Worm (Caenorhabditis elegans) whole organism, L1 larva: Measurements from ENCODE around the gene gck-4.
A peak's percentile ranks its signal among the peaks of the same experiment; 100 is the strongest.

Experiments used
- C34B4.2 ChIP-seq: sonication (generic microtip); optimal IDR thresholded peaks from 2 replicates; lab custom pipeline; 2017; ENCODE audit warnings: mild to moderate bottlenecking, missing genetic modification characterization, missing compliant biosample characterization
- Y116A8C.19 ChIP-seq: sonication (generic microtip); optimal IDR thresholded peaks from 2 replicates; lab custom pipeline; 2016; ENCODE audit warnings: missing compliant biosample characterization, missing genetic modification characterization, borderline replicate concordance
- aha-1 ChIP-seq: fragments of 150-350 bp; optimal IDR thresholded peaks from 2 replicates; lab custom pipeline; 2014; ENCODE audit warnings: missing biosample characterization, missing genetic modification characterization
- ama-1 ChIP-seq: fragments of 150-350 bp; optimal IDR thresholded peaks from 2 replicates; lab custom pipeline; 2014
- blmp-1 ChIP-seq: fragments of 150-350 bp; optimal IDR thresholded peaks from 2 replicates; lab custom pipeline; 2014; ENCODE audit warnings: missing biosample characterization, missing genetic modification characterization
- ceh-63 ChIP-seq: fragments of 200-800 bp; sonication (Bioruptor generic); optimal IDR thresholded peaks from 2 replicates; lab custom pipeline; 2018; ENCODE audit warnings: mild to moderate bottlenecking, missing genetic modification characterization, missing compliant biosample characterization
- ceh-8 ChIP-seq: fragments of 200-800 bp; sonication (Bioruptor generic); optimal IDR thresholded peaks from 2 replicates; lab custom pipeline; 2018; ENCODE audit warnings: mild to moderate bottlenecking, missing genetic modification characterization, moderate library complexity, missing compliant biosample characterization
- ceh-88 ChIP-seq: fragments of 200-800 bp; sonication (Bioruptor generic); IDR thresholded peaks from 2 replicates; pipeline ENCODE4 v1.3.6; 2022; ENCODE audit warnings: missing genetic modification characterization, missing compliant biosample characterization
- dpl-1 ChIP-seq, 3 experiments: fragments of 150-350 bp in 2 of 3; sonication (generic microtip) in 1 of 3; optimal IDR thresholded peaks; 2 replicates each; lab custom pipeline; 2014 to 2017; ENCODE audit warnings: missing biosample characterization in 3 of 3, missing genetic modification characterization in 3 of 3, missing genetic modification reagents in 3 of 3
- dsc-1 ChIP-seq: sonication (generic microtip); optimal IDR thresholded peaks from 2 replicates; lab custom pipeline; 2016; ENCODE audit warnings: mild to moderate bottlenecking, missing genetic modification characterization, missing compliant biosample characterization
- efl-3 ChIP-seq: fragments of 200-800 bp; sonication (Bioruptor generic); optimal IDR thresholded peaks from 2 replicates; lab custom pipeline; 2018; ENCODE audit warnings: mild to moderate bottlenecking, missing genetic modification characterization, missing compliant biosample characterization
- egl-13 ChIP-seq: sonication (generic microtip); optimal IDR thresholded peaks from 2 replicates; lab custom pipeline; 2016; ENCODE audit warnings: missing genotype, missing genetic modification reagents, missing genetic modification characterization, missing compliant biosample characterization
- egl-27 ChIP-seq, 2 experiments: fragments of 150-350 bp in 1 of 2; sonication (generic microtip); optimal IDR thresholded peaks; 3 replicates each; lab custom pipeline; 2017 to 2018; ENCODE audit warnings: missing biosample characterization in 2 of 2, missing genetic modification characterization in 2 of 2, missing genetic modification reagents in 2 of 2
- fkh-10 ChIP-seq: sonication (generic microtip); optimal IDR thresholded peaks from 2 replicates; lab custom pipeline; 2017; ENCODE audit warnings: missing biosample characterization, missing genetic modification reagents, missing genetic modification characterization
- fkh-4 ChIP-seq: sonication (generic microtip); optimal IDR thresholded peaks from 2 replicates; lab custom pipeline; 2016; ENCODE audit warnings: missing compliant biosample characterization, missing genetic modification characterization, borderline replicate concordance
- fos-1 ChIP-seq: fragments of 150-350 bp; optimal IDR thresholded peaks from 2 replicates; lab custom pipeline; 2014; ENCODE audit warnings: missing biosample characterization, missing genetic modification characterization
- hlh-4 ChIP-seq: sonication (generic microtip); optimal IDR thresholded peaks from 2 replicates; lab custom pipeline; 2016; ENCODE audit warnings: mild to moderate bottlenecking, missing genetic modification characterization, missing compliant biosample characterization
- irx-1 ChIP-seq: sonication (generic microtip); optimal IDR thresholded peaks from 2 replicates; lab custom pipeline; 2016; ENCODE audit warnings: missing genetic modification characterization, missing compliant biosample characterization
- jun-1 ChIP-seq: fragments of 150-350 bp; optimal IDR thresholded peaks from 2 replicates; lab custom pipeline; 2014; ENCODE audit warnings: missing biosample characterization, missing genetic modification reagents, missing genetic modification characterization
- lin-13 ChIP-seq: fragments of 150-350 bp; optimal IDR thresholded peaks from 2 replicates; lab custom pipeline; 2014; ENCODE audit warnings: missing biosample characterization, missing genetic modification reagents, missing genetic modification characterization
- lin-15B ChIP-seq: fragments of 150-350 bp; sonication (generic microtip); optimal IDR thresholded peaks from 3 replicates; lab custom pipeline; 2014; ENCODE audit warnings: missing biosample characterization, missing genetic modification characterization
- lin-35 ChIP-seq, 2 experiments: fragments of 150-350 bp; optimal IDR thresholded peaks; 2 replicates each; lab custom pipeline; 2014; ENCODE audit warnings: missing biosample characterization in 2 of 2, missing genetic modification characterization in 2 of 2, missing genetic modification reagents in 2 of 2
- lin-39 ChIP-seq: fragments of 150-350 bp; optimal IDR thresholded peaks from 2 replicates; lab custom pipeline; 2014; ENCODE audit warnings: missing biosample characterization, missing genetic modification reagents, missing genetic modification characterization
- lir-3 ChIP-seq: sonication (generic microtip); optimal IDR thresholded peaks from 2 replicates; lab custom pipeline; 2016; ENCODE audit warnings: mild to moderate bottlenecking, missing genetic modification characterization, moderate library complexity, missing compliant biosample characterization; ENCODE audit not compliant: poor library complexity
- lsy-2 ChIP-seq, 2 experiments: fragments of 150-350 bp; optimal IDR thresholded peaks; 2 replicates each; lab custom pipeline; 2014; ENCODE audit warnings: missing biosample characterization in 2 of 2, missing genetic modification characterization in 2 of 2
- mab-9 ChIP-seq: fragments of 200-800 bp; sonication (Bioruptor generic); IDR thresholded peaks from 2 replicates; pipeline ENCODE4 v1.3.6; 2022; ENCODE audit warnings: missing genetic modification reagents, missing genetic modification characterization, missing compliant biosample characterization
- mdl-1 ChIP-seq, 2 experiments: fragments of 150-350 bp; optimal IDR thresholded peaks; 2 replicates each; lab custom pipeline; 2014 to 2017; ENCODE audit warnings: missing biosample characterization in 2 of 2, missing genetic modification characterization in 2 of 2, inconsistent platforms in 1 of 2
- mef-2 ChIP-seq: fragments of 150-350 bp; optimal IDR thresholded peaks from 2 replicates; lab custom pipeline; 2014; ENCODE audit warnings: missing biosample characterization, missing genetic modification characterization
- mep-1 ChIP-seq: fragments of 150-350 bp; optimal IDR thresholded peaks from 2 replicates; lab custom pipeline; 2014; ENCODE audit warnings: missing biosample characterization, missing genetic modification characterization
- nhr-11 ChIP-seq: fragments of 150-350 bp; optimal IDR thresholded peaks from 2 replicates; lab custom pipeline; 2014; ENCODE audit warnings: missing biosample characterization, missing genetic modification characterization
- nhr-12 ChIP-seq: sonication (generic microtip); optimal IDR thresholded peaks from 2 replicates; lab custom pipeline; 2017; ENCODE audit warnings: missing biosample characterization, missing genetic modification characterization
- nhr-19 ChIP-seq: fragments of 200-800 bp; sonication (Bioruptor generic); conservative IDR thresholded peaks from 2 replicates; pipeline ENCODE4 v1.3.6; 2022; ENCODE audit warnings: missing genetic modification characterization, missing compliant biosample characterization
- nhr-20 ChIP-seq: sonication (generic microtip); optimal IDR thresholded peaks from 2 replicates; lab custom pipeline; 2016; ENCODE audit warnings: mild to moderate bottlenecking, missing genetic modification characterization, missing compliant biosample characterization
- nhr-28 ChIP-seq: fragments of 150-350 bp; optimal IDR thresholded peaks from 2 replicates; lab custom pipeline; 2014; ENCODE audit warnings: missing biosample characterization, missing genetic modification characterization
- nhr-47 ChIP-seq: sonication (generic microtip); optimal IDR thresholded peaks from 2 replicates; lab custom pipeline; 2016; ENCODE audit warnings: mild to moderate bottlenecking, missing genetic modification characterization, moderate library complexity, missing compliant biosample characterization
- nhr-76 ChIP-seq: sonication (generic microtip); optimal IDR thresholded peaks from 2 replicates; lab custom pipeline; 2017; ENCODE audit warnings: missing biosample characterization, missing genetic modification characterization
- nhr-84 ChIP-seq: sonication (generic microtip); optimal IDR thresholded peaks from 2 replicates; lab custom pipeline; 2017; ENCODE audit warnings: missing biosample characterization, missing genetic modification characterization
- nhr-85 ChIP-seq: sonication (generic microtip); peaks from one replicate; lab custom pipeline; 2016; ENCODE audit warnings: missing genetic modification characterization, inconsistent platforms, missing compliant biosample characterization
- nhr-90 ChIP-seq: sonication (generic microtip); optimal IDR thresholded peaks from 2 replicates; lab custom pipeline; 2016; ENCODE audit warnings: mild to moderate bottlenecking, missing genetic modification characterization, missing compliant biosample characterization; ENCODE audit not compliant: poor library complexity
- pag-3 ChIP-seq: sonication (generic microtip); optimal IDR thresholded peaks from 2 replicates; lab custom pipeline; 2017; ENCODE audit warnings: missing genetic modification characterization, mild to moderate bottlenecking, missing compliant biosample characterization, antibody characterized with exemption, borderline replicate concordance; ENCODE audit not compliant: insufficient read depth
- skn-1 ChIP-seq: fragments of 150-350 bp; optimal IDR thresholded peaks from 2 replicates; lab custom pipeline; 2014; ENCODE audit warnings: missing biosample characterization, missing genetic modification characterization
- snpc-4 ChIP-seq: fragments of 150-350 bp; optimal IDR thresholded peaks from 2 replicates; lab custom pipeline; 2014; ENCODE audit warnings: missing biosample characterization, missing genetic modification characterization
- snu-23 ChIP-seq: sonication (generic microtip); optimal IDR thresholded peaks from 2 replicates; lab custom pipeline; 2016; ENCODE audit warnings: missing genetic modification characterization, missing compliant biosample characterization
- sox-4 ChIP-seq: sonication (generic microtip); optimal IDR thresholded peaks from 2 replicates; lab custom pipeline; 2016; ENCODE audit warnings: missing genetic modification characterization, missing compliant biosample characterization
- sptf-1 ChIP-seq: fragments of 150-350 bp; optimal IDR thresholded peaks from 2 replicates; lab custom pipeline; 2014; ENCODE audit warnings: missing biosample characterization, missing genetic modification characterization
- sup-37 ChIP-seq: fragments of 200-800 bp; sonication (Bioruptor generic); optimal IDR thresholded peaks from 2 replicates; lab custom pipeline; 2018; ENCODE audit warnings: mild to moderate bottlenecking, missing genetic modification characterization, missing compliant biosample characterization
- tlp-1 ChIP-seq: fragments of 150-350 bp; optimal IDR thresholded peaks from 2 replicates; lab custom pipeline; 2014; ENCODE audit warnings: missing biosample characterization, missing genetic modification characterization
- unc-30 ChIP-seq: sonication (generic microtip); optimal IDR thresholded peaks from 2 replicates; lab custom pipeline; 2017; ENCODE audit warnings: missing biosample characterization, missing genetic modification characterization
- unc-98 ChIP-seq: fragments of 200-800 bp; sonication (Bioruptor generic); IDR thresholded peaks from 2 replicates; pipeline ENCODE4 v1.3.6; 2022; ENCODE audit warnings: missing genetic modification characterization, missing compliant biosample characterization
- vab-15 ChIP-seq: sonication (generic microtip); optimal IDR thresholded peaks from 2 replicates; lab custom pipeline; 2017; ENCODE audit warnings: missing genotype, mild to moderate bottlenecking, missing genetic modification characterization, missing compliant biosample characterization
- xbp-1 ChIP-seq: sonication (generic microtip); optimal IDR thresholded peaks from 2 replicates; lab custom pipeline; 2016; ENCODE audit warnings: missing genetic modification characterization, missing compliant biosample characterization
- zag-1 ChIP-seq: fragments of 150-350 bp; optimal IDR thresholded peaks from 2 replicates; lab custom pipeline; 2014; ENCODE audit warnings: missing biosample characterization, missing genetic modification characterization
- ztf-11 ChIP-seq, 2 experiments: sonication (generic microtip); optimal IDR thresholded peaks; 2 replicates each; lab custom pipeline; 2016 to 2017; ENCODE audit warnings: missing genetic modification characterization in 2 of 2, missing biosample characterization in 1 of 2, missing compliant biosample characterization in 1 of 2
- ztf-4 ChIP-seq: fragments of 150-350 bp; optimal IDR thresholded peaks from 2 replicates; lab custom pipeline; 2014; ENCODE audit warnings: missing biosample characterization, missing genetic modification characterization

The gck-4 gene

ce11 chrX:13675444-13675843 lies 1.5 kb upstream of the gck-4 start (continued):
- no peak for TF ChIP-seq efl-3 (GFP tag; lab: Kevin White, UChicago)
- TF ChIP-seq irx-1 (tag; lab: Kevin White, UChicago) = no peak
- no peak for TF ChIP-seq fkh-10 (GFP tag; lab: Kevin White, UChicago)
- peak; percentile 80 for TF ChIP-seq nhr-85 (tag; lab: Kevin White, UChicago)
- TF ChIP-seq unc-30 (tag; lab: Kevin White, UChicago) = no peak
- TF ChIP-seq aha-1 (tag; lab: Kevin White, UChicago) = no peak
- TF ChIP-seq ztf-4 (tag; lab: Kevin White, UChicago) = no peak
- no peak for TF ChIP-seq sptf-1
- no peak for TF ChIP-seq nhr-84 (tag; lab: Kevin White, UChicago)
- TF ChIP-seq nhr-47 = peak; percentile 17
- TF ChIP-seq unc-98 (GFP tag; lab: Robert Waterston, UW) = no peak
- TF ChIP-seq ceh-63 = no peak
- no peak for TF ChIP-seq fkh-4
- no peak for TF ChIP-seq nhr-11 (tag; lab: Kevin White, UChicago)
- TF ChIP-seq mep-1 (tag; lab: Kevin White, UChicago) = peak; percentile 45
- no peak for TF ChIP-seq mab-9 (GFP tag; lab: Robert Waterston, UW)
- peak in 1 of 2 experiments; percentile 16 for TF ChIP-seq ztf-11 (tag; optimal IDR thresholded peaks at IDR 0.05; lab: Kevin White, UChicago)
- TF ChIP-seq lin-35 (GFP tag; optimal IDR thresholded peaks at IDR 0.05; lab: Kevin White, UChicago) = peak in 1 of 2 experiments; percentile 27
- TF ChIP-seq hlh-4 (tag; lab: Kevin White, UChicago) = no peak
- TF ChIP-seq nhr-76 = no peak
- TF ChIP-seq ama-1 (lab: Kevin White, UChicago) = no peak
- TF ChIP-seq fos-1 (tag; lab: Kevin White, UChicago) = no peak
- no peak for TF ChIP-seq tlp-1 (tag; lab: Kevin White, UChicago)
- TF ChIP-seq blmp-1 (tag; lab: Kevin White, UChicago) = peak; percentile 59
- TF ChIP-seq egl-27 (tag; optimal IDR thresholded peaks at IDR 0.05; lab: Kevin White, UChicago) = no peak
- no peak for TF ChIP-seq xbp-1 (tag; lab: Kevin White, UChicago)
- peak; percentile 4 for TF ChIP-seq nhr-90 (tag; lab: Kevin White, UChicago)
- TF ChIP-seq mdl-1 (tag; optimal IDR thresholded peaks at IDR 0.05; lab: Kevin White, UChicago) = peak in 1 of 2 experiments; percentile 6
- TF ChIP-seq pag-3 (tag; lab: Kevin White, UChicago) = no peak
- no peak for TF ChIP-seq zag-1 (tag; lab: Kevin White, UChicago)
- TF ChIP-seq snu-23 (GFP tag; lab: Kevin White, UChicago) = peak; percentile 36
- no peak for TF ChIP-seq nhr-28 (tag; lab: Kevin White, UChicago)
- TF ChIP-seq jun-1 (tag; lab: Kevin White, UChicago) = no peak
- no peak for TF ChIP-seq mef-2
- TF ChIP-seq dsc-1 (tag; lab: Kevin White, UChicago) = no peak
- TF ChIP-seq nhr-19 (GFP tag; lab: Robert Waterston, UW) = no peak
- no peak for TF ChIP-seq nhr-12 (tag; lab: Kevin White, UChicago)
- no peak for TF ChIP-seq ceh-8 (GFP tag; lab: Kevin White, UChicago)
- no peak for TF ChIP-seq snpc-4
- TF ChIP-seq ceh-88 (GFP tag; lab: Robert Waterston, UW) = no peak
- no peak for TF ChIP-seq dpl-1 (GFP tag; optimal IDR thresholded peaks at IDR 0.05; lab: Kevin White, UChicago)
- TF ChIP-seq sup-37 (GFP tag; lab: Kevin White, UChicago) = no peak
- no peak for TF ChIP-seq lin-13 (GFP tag; lab: Kevin White, UChicago)
- TF ChIP-seq lin-15B (tag; lab: Kevin White, UChicago) = no peak
- TF ChIP-seq nhr-20 (tag; lab: Kevin White, UChicago) = peak; percentile 43
- no peak for TF ChIP-seq Y116A8C.19
- peak; percentile 1 for TF ChIP-seq skn-1 (tag; lab: Kevin White, UChicago)
- no peak for TF ChIP-seq C34B4.2 (tag; lab: Kevin White, UChicago)
- peak; percentile 25 to 32 for TF ChIP-seq lsy-2 (tag; optimal IDR thresholded peaks at IDR 0.05; lab: Kevin White, UChicago)
- no peak for TF ChIP-seq lir-3 (tag; lab: Kevin White, UChicago)
- no peak for TF ChIP-seq sox-4 (tag; lab: Kevin White, UChicago)
- TF ChIP-seq egl-13 (tag; lab: Kevin White, UChicago) = no peak
- no peak for TF ChIP-seq lin-39
- no peak for TF ChIP-seq vab-15 (tag; lab: Kevin White, UChicago)
